Fruit fly (Drosophila melanogaster): ENCODE results near the gene orb2.

- TF ChIP-seq CG1024 (GFP tag; IDR thresholded peaks at IDR 0.05): no peak
- no peak for TF ChIP-seq CG2199 (GFP tag; IDR thresholded peaks at IDR 0.05)
- no peak for TF ChIP-seq pum (GFP tag; optimal IDR thresholded peaks at IDR 0.05)
- TF ChIP-seq CG18011 (GFP tag; optimal IDR thresholded peaks at IDR 0.05): no peak
- TF ChIP-seq MBD-R2 (GFP tag; IDR thresholded peaks at IDR 0.05): no peak
- TF ChIP-seq CG12391 (tag; optimal IDR thresholded peaks at IDR 0.05): no peak
- no peak for TF ChIP-seq CG18619 (GFP tag; optimal IDR thresholded peaks at IDR 0.05)
- no peak for TF ChIP-seq Max (GFP tag; optimal IDR thresholded peaks at IDR 0.05)
- no peak for TF ChIP-seq oc (tag; optimal IDR thresholded peaks at IDR 0.05)
- TF ChIP-seq gce (GFP tag; IDR thresholded peaks at IDR 0.05): no peak
- no peak for TF ChIP-seq CG12744 (GFP tag; optimal IDR thresholded peaks at IDR 0.05)
Observed at dm6 chr3L:8947848-8948494, 6.3 kb downstream of the orb2 start.

All from whole organism, embryonic.